Fruit fly (Drosophila melanogaster) whole organism, prepupa: Measurements from ENCODE around the gene CG10973.

ENCODE experiments used
- CG10669 ChIP-seq: fragments of 200-800 bp; sonication (Bioruptor generic); optimal IDR thresholded peaks from 3 replicates; lab custom pipeline; 2018; ENCODE audit warnings: missing biosample characterization, mild to moderate bottlenecking, missing genetic modification characterization, moderate library complexity
- CG15336 ChIP-seq: fragments of 200-800 bp; sonication (Bioruptor generic); IDR thresholded peaks from 2 replicates; pipeline ENCODE4 v1.3.6; 2022; ENCODE audit warnings: missing biosample characterization, missing genetic modification characterization
- CG16779 ChIP-seq: fragments of 200-800 bp; sonication (Bioruptor generic); optimal IDR thresholded peaks from 3 replicates; lab custom pipeline; 2017; ENCODE audit warnings: missing biosample characterization, mild to moderate bottlenecking, missing genetic modification characterization
- CG32006 ChIP-seq: fragments of 200-800 bp; sonication (Bioruptor generic); optimal IDR thresholded peaks from 3 replicates; lab custom pipeline; 2017; ENCODE audit warnings: missing biosample characterization, mild to moderate bottlenecking, missing genetic modification characterization
- CG6854 ChIP-seq: fragments of 200-800 bp; sonication (Bioruptor generic); optimal IDR thresholded peaks from 2 replicates; lab custom pipeline; 2017; ENCODE audit warnings: missing biosample characterization, mild to moderate bottlenecking, missing genetic modification characterization
- CG7368 ChIP-seq: fragments of 200-800 bp; sonication (Bioruptor generic); optimal IDR thresholded peaks from 3 replicates; lab custom pipeline; 2016; ENCODE audit warnings: missing biosample characterization, missing genetic modification characterization
- CG8632 ChIP-seq: fragments of 200-800 bp; sonication (Bioruptor generic); optimal IDR thresholded peaks from 3 replicates; lab custom pipeline; 2016; ENCODE audit warnings: missing biosample characterization, missing genetic modification characterization
- Gug ChIP-seq: fragments of 200-800 bp; sonication (Bioruptor generic); IDR thresholded peaks from 2 replicates; pipeline ENCODE4 v1.3.6; 2022; ENCODE audit warnings: missing biosample characterization, missing genetic modification characterization
- OdsH ChIP-seq: fragments of 200-800 bp; sonication (Bioruptor generic); optimal IDR thresholded peaks from 3 replicates; lab custom pipeline; 2016; ENCODE audit warnings: missing biosample characterization, missing genetic modification characterization
- achi ChIP-seq: fragments of 200-800 bp; sonication (Bioruptor generic); optimal IDR thresholded peaks from 3 replicates; lab custom pipeline; 2016; ENCODE audit warnings: missing biosample characterization, missing genetic modification characterization
- cyc ChIP-seq: fragments of 200-800 bp; sonication (Bioruptor generic); optimal IDR thresholded peaks from 3 replicates; lab custom pipeline; 2016; ENCODE audit warnings: missing biosample characterization, missing genetic modification characterization
- fd59A ChIP-seq: fragments of 200-800 bp; sonication (Bioruptor generic); optimal IDR thresholded peaks from 2 replicates; lab custom pipeline; 2017; ENCODE audit warnings: missing biosample characterization, mild to moderate bottlenecking, missing genetic modification characterization, missing genetic modification reagents
- net ChIP-seq: fragments of 200-800 bp; sonication (Bioruptor generic); optimal IDR thresholded peaks from 3 replicates; lab custom pipeline; 2016; ENCODE audit warnings: missing biosample characterization, missing genetic modification characterization

dm6 chr3L:12772740-12773686, 18.4 kb upstream of the CG10973 start, which contains the start of gene Hip1:
- TF ChIP-seq CG6854 (GFP tag; lab: Kevin White, UChicago) (no peak), CG32006 (GFP tag; lab: Kevin White, UChicago) (no peak), OdsH (GFP tag; lab: Kevin White, UChicago) (no peak), Gug (no peak), CG8632 (no peak), fd59A (no peak), cyc (no peak), CG15336 (no peak), CG7368 (GFP tag; lab: Kevin White, UChicago) (no peak), achi (no peak), CG16779 (tag; lab: Kevin White, UChicago) (no peak), CG10669 (no peak), net (no peak)
